Worm (Caenorhabditis elegans) whole organism, young adult: ENCODE measurements around the gene mks-1.

ENCODE experiments used
- C17E4.6 ChIP-seq: fragments of 200-800 bp; sonication (Bioruptor generic); IDR thresholded peaks from 2 replicates; pipeline ENCODE4 v1.3.6; 2022; ENCODE audit warnings: missing genetic modification reagents, missing genetic modification characterization, missing compliant biosample characterization
- F33H1.4 ChIP-seq: fragments of 200-800 bp; sonication (Bioruptor generic); IDR thresholded peaks from 2 replicates; pipeline ENCODE4 v1.3.6; 2022; ENCODE audit warnings: missing genetic modification reagents, missing genetic modification characterization, missing compliant biosample characterization
- ama-1 ChIP-seq, 3 experiments: fragments of 150-350 bp in 1 of 3; sonication (generic microtip) in 2 of 3; optimal IDR thresholded peaks; 2 replicates each; lab custom pipeline; 2014 to 2018; ENCODE audit warnings: missing biosample characterization in 2 of 3, missing genetic modification characterization in 2 of 3, missing genetic modification reagents in 2 of 3
- ceh-58 ChIP-seq: fragments of 200-800 bp; sonication (Bioruptor generic); IDR thresholded peaks from 2 replicates; pipeline ENCODE4 v1.3.6; 2022; ENCODE audit warnings: missing genetic modification characterization, missing compliant biosample characterization
- dpff-1 ChIP-seq: sonication (generic microtip); optimal IDR thresholded peaks from 2 replicates; lab custom pipeline; 2017; ENCODE audit warnings: mild to moderate bottlenecking, missing genetic modification characterization, missing compliant biosample characterization
- egl-44 ChIP-seq: fragments of 200-800 bp; sonication (Bioruptor generic); IDR thresholded peaks from 2 replicates; pipeline ENCODE4 v1.3.6; 2022; ENCODE audit warnings: missing genetic modification reagents, missing genetic modification characterization, missing compliant biosample characterization
- gei-17 ChIP-seq: fragments of 200-800 bp; sonication (Bioruptor generic); optimal IDR thresholded peaks from 2 replicates; lab custom pipeline; 2018; ENCODE audit warnings: mild to moderate bottlenecking, missing genetic modification characterization, missing compliant biosample characterization
- hlh-26 ChIP-seq: fragments of 200-800 bp; sonication (Bioruptor generic); conservative IDR thresholded peaks from 2 replicates; pipeline ENCODE4 v1.3.6; 2022; ENCODE audit warnings: missing genetic modification reagents, missing genetic modification characterization, missing compliant biosample characterization
- pbrm-1 ChIP-seq: fragments of 200-800 bp; sonication (Bioruptor generic); IDR thresholded peaks from 2 replicates; pipeline ENCODE4 v1.3.6; 2022; ENCODE audit warnings: missing genetic modification reagents, missing genetic modification characterization, missing compliant biosample characterization
- snpc-4 ChIP-seq, 5 experiments: fragments of 150-350 bp in 1 of 5; sonication (generic microtip) in 4 of 5; optimal IDR thresholded peaks; 2 replicates each; lab custom pipeline; 2014 to 2018; ENCODE audit warnings: missing genetic modification characterization in 5 of 5, missing biosample characterization in 3 of 5, antibody characterized with exemption in 2 of 5, mild to moderate bottlenecking in 2 of 5, missing compliant biosample characterization in 2 of 5, missing genotype in 2 of 5, moderate library complexity in 2 of 5, missing genetic modification reagents in 1 of 5
- ztf-6 ChIP-seq: fragments of 200-800 bp; sonication (Bioruptor generic); IDR thresholded peaks from 2 replicates; pipeline ENCODE4 v1.3.6; 2022; ENCODE audit warnings: missing genetic modification reagents, missing genetic modification characterization, missing compliant biosample characterization

DNA sequence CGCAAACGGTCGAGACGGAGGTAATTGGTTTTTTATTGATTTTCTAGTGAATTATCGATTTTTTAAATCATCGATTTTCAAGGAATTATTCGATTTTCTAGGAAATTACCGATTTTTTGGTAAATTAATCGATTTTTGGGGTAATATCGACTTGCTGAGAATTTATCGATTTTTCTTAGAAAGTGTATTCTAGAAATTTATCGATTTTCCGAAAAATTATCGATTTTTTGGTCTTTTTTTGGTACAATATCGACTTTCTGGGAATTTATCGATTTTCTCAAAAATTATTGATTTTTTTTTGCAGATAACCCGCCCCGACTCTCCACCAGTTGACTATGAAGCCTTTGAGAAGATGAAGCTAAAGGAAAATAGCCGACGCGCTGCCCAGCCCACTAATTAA lies 15.5 kb upstream of the mks-1 start:
- TF ChIP-seq F33H1.4 (GFP tag; lab: Robert Waterston, UW) (no peak), ama-1 (optimal IDR thresholded peaks at IDR 0.05; lab: Kevin White, UChicago) (no peak), ama-1 (GFP tag; optimal IDR thresholded peaks at IDR 0.05; lab: Kevin White, UChicago) (no peak), ztf-6 (GFP tag; lab: Robert Waterston, UW) (no peak), snpc-4 (GFP tag; optimal IDR thresholded peaks at IDR 0.05; lab: Kevin White, UChicago) (no peak), snpc-4 (tag; optimal IDR thresholded peaks at IDR 0.05; lab: Kevin White, UChicago) (no peak), ceh-58 (GFP tag; lab: Robert Waterston, UW) (no peak), C17E4.6 (GFP tag; lab: Robert Waterston, UW) (no peak), egl-44 (no peak), pbrm-1 (no peak), gei-17 (no peak), dpff-1 (tag; lab: Kevin White, UChicago) (no peak), hlh-26 (GFP tag; lab: Robert Waterston, UW) (no peak)
